Worm (Caenorhabditis elegans): ENCODE results near the gene C27H6.9.

DNA sequence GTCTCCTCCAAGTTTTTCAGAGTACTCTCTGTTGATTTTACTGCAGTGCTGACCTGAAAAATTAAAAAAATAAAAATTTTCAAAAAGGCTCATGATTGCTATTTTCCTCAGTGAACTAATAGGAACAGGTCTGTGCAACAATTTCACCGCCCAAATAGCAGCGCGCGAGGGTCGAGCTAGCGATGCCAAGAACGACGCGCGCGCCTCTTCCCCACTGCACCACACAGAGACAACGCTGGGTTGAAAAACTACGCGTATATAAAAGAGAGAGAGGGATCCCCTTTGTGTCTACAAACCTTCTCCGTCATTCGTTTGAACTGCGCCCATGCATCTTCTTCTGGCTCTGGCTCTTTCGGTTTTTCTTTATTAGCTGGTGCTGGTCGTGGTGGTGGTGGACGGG, 12.5 kb upstream of the C27H6.9 start:
- peak; percentile 23 for TF ChIP-seq ceh-82 (tag; optimal IDR thresholded peaks at IDR 0.05)
- no peak for TF ChIP-seq zag-1 (tag; optimal IDR thresholded peaks at IDR 0.05)
- TF ChIP-seq ama-1 (optimal IDR thresholded peaks at IDR 0.05): peak; percentile 53
- no peak for TF ChIP-seq nhr-12 (tag; optimal IDR thresholded peaks at IDR 0.05)
- TF ChIP-seq mdl-1 (tag; optimal IDR thresholded peaks at IDR 0.05): no peak
- TF ChIP-seq fkh-10 (GFP tag; optimal IDR thresholded peaks at IDR 0.05): no peak
- TF ChIP-seq nhr-25 (tag; optimal IDR thresholded peaks at IDR 0.05): no peak
- no peak for TF ChIP-seq nhr-67 (tag; optimal IDR thresholded peaks at IDR 0.05)
- TF ChIP-seq elt-3 (tag; optimal IDR thresholded peaks at IDR 0.05): no peak
- TF ChIP-seq sea-2 (GFP tag; optimal IDR thresholded peaks at IDR 0.05): no peak
- TF ChIP-seq unc-62 (GFP tag; optimal IDR thresholded peaks at IDR 0.05): peak; percentile 16

All from whole organism, L3 larva.